Fruit fly (Drosophila melanogaster): Measurements from ENCODE around the gene chinmo.

Gene chinmo

DNA sequence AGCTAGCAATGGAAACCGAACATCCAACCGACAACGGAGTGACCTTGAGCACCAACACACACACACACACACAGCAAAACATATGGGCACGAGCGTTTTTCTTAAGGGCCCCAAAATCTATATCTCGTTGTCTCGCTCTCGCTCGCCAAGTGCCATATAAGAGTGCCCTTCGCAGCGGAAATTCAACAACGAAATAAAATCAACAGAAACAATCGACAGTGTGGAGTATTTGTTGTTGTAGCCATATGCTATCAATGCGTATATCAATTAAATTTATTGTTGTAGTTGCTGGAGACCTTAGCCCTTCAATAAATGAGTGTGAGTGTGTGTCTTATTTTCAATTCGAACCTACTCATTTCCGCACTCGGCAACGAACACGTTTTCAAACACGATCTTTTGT is 14.5 kb upstream of the chinmo start:
- TF ChIP-seq CG33017 (tag; optimal IDR thresholded peaks at IDR 0.05) (no peak), Clk (GFP tag; optimal IDR thresholded peaks at IDR 0.05) (no peak), CG11617 (GFP tag; optimal IDR thresholded peaks at IDR 0.05) (no peak), pad (GFP tag; optimal IDR thresholded peaks at IDR 0.05) (no peak), Crg-1 (GFP tag; optimal IDR thresholded peaks at IDR 0.05) (no peak), CG7101 (tag; optimal IDR thresholded peaks at IDR 0.05) (no peak), CG12768 (GFP tag; optimal IDR thresholded peaks at IDR 0.05) (no peak), kay (GFP tag; ENCODE audit: borderline replicate concordance) (no peak), ovo (GFP tag; optimal IDR thresholded peaks at IDR 0.05) (no peak), CG1620 (GFP tag; optimal IDR thresholded peaks at IDR 0.05) (no peak), CG7045 (GFP tag; optimal IDR thresholded peaks at IDR 0.05) (no peak), tj (GFP tag; optimal IDR thresholded peaks at IDR 0.05) (no peak), cnc (optimal IDR thresholded peaks at IDR 0.05) (no peak), Hr96 (GFP tag; optimal IDR thresholded peaks at IDR 0.05) (no peak), toe (GFP tag; optimal IDR thresholded peaks at IDR 0.05) (no peak)

DNA sequence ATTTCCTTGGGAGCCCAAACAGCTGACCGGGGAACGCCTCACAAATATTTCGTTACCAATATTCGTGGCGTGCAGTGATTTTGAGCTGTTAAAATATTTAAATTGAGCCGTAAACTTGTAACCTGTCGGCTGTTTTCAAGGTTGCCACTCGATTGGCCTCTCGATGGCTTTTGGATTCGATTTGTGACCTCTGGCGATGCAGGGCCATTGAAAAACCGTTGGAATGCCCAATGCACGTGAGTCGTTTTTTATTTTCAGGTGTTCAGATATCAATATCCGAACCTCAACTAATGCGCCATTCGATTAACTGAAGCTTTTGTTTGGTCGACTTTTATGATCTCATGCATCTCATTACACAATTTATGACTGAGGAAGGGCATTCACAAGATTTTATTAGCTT is 13.8 kb upstream of the chinmo start:
- TF ChIP-seq kay (GFP tag; ENCODE audit: borderline replicate concordance) (no peak), CG7101 (tag; optimal IDR thresholded peaks at IDR 0.05) (no peak), CG7045 (GFP tag; optimal IDR thresholded peaks at IDR 0.05) (no peak)

DNA sequence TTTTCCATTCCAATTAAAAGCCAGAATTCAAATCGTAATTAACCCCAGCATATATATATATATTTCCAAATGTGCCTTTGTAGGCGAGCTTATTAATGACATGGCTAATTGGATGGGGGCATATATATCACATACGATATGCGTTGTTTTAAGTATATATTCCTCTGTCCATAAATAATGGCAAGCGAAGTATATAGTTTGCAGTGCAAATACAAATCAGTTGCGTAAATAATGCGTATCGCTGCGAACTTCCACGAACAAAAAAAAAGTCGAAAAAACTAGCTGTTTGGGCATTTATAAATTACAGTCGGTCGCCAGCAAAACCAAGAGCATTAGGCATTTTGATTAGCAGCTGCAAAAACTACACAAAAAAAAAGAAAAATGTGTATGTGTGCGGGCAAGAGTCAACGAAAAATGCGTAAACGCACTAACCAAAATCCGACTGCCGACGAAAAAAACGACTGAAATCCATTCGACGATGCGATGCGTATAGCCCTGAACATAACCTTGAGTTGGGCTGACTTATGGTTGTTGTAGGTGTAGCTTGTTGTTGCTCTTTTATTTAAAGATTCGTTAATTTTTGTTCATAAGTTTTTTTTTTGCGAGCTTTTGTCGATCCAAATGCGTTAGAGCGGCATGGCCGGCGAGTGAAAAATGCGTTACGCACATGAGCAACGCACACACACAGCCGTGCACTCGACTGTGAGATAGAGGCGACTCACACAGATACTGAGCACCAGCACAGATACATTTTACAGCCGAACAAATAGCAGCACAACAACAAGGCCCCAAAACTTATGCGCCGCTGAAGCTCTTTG is 13.0 kb upstream of the chinmo start:
- no peak for TF ChIP-seq cnc (optimal IDR thresholded peaks at IDR 0.05)
- TF ChIP-seq ovo (GFP tag; optimal IDR thresholded peaks at IDR 0.05) = no peak

DNA sequence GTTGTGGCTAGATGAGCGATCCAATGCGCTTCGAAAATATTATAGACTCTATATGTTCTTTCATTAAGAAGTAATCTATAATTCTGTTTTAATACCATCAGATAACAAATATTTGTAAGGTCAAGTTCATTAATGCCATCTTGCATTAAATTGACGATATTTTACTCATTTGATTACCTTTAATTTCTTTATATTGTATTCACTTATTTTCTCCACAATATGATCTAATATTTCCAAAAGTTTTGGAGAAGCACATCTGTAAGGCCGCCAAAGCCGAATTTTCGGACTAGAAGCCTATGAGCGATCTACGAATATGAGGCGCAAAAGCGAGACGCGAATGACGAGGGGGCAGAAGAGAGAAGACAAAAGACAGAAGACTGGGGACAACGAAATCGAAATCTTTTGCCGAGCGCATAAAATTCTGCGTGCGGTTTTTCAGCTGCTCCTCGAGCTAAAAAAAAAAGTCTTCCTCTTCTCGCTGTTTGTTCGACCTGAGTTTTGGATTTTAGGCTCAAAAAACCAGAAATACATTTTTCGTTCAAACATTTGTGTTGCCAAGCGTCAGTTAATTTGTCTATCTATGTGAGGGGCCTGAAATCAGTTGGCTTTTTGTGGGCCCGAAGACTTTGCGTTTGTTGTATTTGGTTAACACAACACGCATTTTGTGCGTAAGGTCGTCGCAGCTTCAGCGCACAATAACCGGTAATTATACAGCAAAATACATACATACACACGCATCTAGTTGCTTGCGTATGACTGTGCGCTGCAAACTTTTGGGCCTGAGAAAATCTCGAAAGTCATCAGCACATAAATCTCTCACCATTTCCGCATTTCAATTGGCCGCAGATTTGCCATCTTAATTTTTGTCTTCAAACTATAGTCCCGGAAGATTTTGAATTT is 12.2 kb upstream of the chinmo start:
- TF ChIP-seq kay (GFP tag; ENCODE audit: borderline replicate concordance) (no peak), tj (GFP tag; optimal IDR thresholded peaks at IDR 0.05) (no peak), Crg-1 (GFP tag; optimal IDR thresholded peaks at IDR 0.05) (no peak), Clk (GFP tag; optimal IDR thresholded peaks at IDR 0.05) (no peak), CG33017 (tag; optimal IDR thresholded peaks at IDR 0.05) (no peak), CG12768 (GFP tag; optimal IDR thresholded peaks at IDR 0.05) (no peak), cic (GFP tag; optimal IDR thresholded peaks at IDR 0.05) (no peak), pad (GFP tag; optimal IDR thresholded peaks at IDR 0.05) (no peak), CG7045 (GFP tag; optimal IDR thresholded peaks at IDR 0.05) (no peak), toe (GFP tag; optimal IDR thresholded peaks at IDR 0.05) (no peak), CG5204 (GFP tag; optimal IDR thresholded peaks at IDR 0.05) (no peak), CG7101 (tag; optimal IDR thresholded peaks at IDR 0.05) (no peak), CG11617 (GFP tag; optimal IDR thresholded peaks at IDR 0.05) (no peak), CG14711 (tag; optimal IDR thresholded peaks at IDR 0.05) (no peak), cnc (optimal IDR thresholded peaks at IDR 0.05) (no peak), CG1620 (GFP tag; optimal IDR thresholded peaks at IDR 0.05) (no peak), Mnt (GFP tag; optimal IDR thresholded peaks at IDR 0.05) (no peak)

DNA sequence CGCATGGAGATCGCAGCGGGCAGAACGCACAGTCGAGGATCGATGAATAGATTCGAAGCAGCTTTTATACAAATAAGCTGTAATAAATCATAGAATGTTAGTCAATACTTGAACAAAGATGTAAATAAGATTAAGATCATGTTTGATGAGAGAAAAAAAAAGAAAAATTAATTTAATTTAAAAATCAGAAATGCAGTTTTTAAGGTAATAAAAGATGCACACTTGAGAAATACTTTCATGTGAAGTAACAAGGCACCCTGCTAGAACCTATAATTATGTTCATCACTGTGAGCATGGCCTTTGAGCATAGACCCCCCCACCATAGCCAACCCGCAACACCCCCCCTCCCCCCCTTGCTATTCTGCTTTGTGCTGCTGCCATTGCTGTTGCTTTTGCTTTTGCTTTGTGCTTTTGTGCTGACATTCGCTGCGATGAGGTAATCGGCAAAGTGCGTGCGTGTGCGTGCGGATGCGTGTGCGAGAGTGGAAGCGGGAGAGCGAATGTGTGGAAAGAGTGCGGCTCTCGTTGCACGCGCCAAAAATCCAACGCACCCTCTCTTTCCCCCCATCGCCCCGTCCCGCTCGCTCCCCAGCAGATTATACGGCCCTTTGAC is 7.7 kb upstream of the chinmo start:
- TF ChIP-seq CG14711 (tag; optimal IDR thresholded peaks at IDR 0.05) (no peak), cnc (optimal IDR thresholded peaks at IDR 0.05) (no peak), CG5204 (GFP tag; optimal IDR thresholded peaks at IDR 0.05) (no peak), CG7101 (tag; optimal IDR thresholded peaks at IDR 0.05) (no peak), Hr96 (GFP tag; optimal IDR thresholded peaks at IDR 0.05) (no peak), tj (GFP tag; optimal IDR thresholded peaks at IDR 0.05) (no peak), CG12768 (GFP tag; optimal IDR thresholded peaks at IDR 0.05) (no peak), CG1620 (GFP tag; optimal IDR thresholded peaks at IDR 0.05) (no peak), toe (GFP tag; optimal IDR thresholded peaks at IDR 0.05) (no peak), bab1 (GFP tag; optimal IDR thresholded peaks at IDR 0.05) (no peak), kay (GFP tag; ENCODE audit: borderline replicate concordance) (no peak), Mnt (GFP tag; optimal IDR thresholded peaks at IDR 0.05) (no peak)

DNA sequence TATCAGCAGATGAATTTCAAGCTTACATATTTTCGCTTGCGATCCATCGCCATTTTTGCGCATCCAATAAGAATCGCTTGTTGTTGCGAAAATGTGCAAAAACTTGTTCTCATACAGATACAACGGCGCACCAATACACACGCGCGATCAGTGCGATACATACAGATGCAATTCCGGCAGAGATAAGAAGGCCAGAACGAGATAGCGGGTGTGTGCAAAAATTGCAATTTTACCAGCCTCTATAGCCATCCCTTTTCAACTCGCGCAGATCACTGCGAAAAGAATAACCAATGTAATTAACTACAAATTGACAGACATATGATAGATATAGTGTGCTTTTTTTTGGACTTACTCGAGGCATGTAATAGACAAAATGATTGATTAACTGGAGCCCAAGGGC is 6.7 kb upstream of the chinmo start:
- TF ChIP-seq tj (GFP tag; optimal IDR thresholded peaks at IDR 0.05) = peak; percentile 6
- no peak for TF ChIP-seq kay (GFP tag; ENCODE audit: borderline replicate concordance)

DNA sequence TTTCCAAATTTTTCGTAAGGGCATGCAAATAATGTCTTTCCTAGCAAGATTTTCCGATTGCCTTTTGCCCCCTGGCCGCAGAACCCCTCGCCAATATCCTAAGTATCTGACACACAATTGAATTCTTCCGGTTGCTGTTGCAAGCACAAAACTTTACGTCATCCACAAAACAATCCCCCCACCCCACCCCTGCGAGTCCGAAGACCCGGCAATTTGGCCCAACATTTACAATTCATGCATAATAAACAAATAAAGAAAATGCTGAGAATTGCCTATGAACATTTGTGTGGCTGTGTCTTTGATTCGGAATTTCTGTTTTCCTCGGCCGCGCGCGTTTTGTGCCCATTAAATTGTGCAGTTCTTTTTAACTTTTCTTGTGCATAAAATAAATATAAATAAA is 5.7 kb upstream of the chinmo start:
- TF ChIP-seq tj (GFP tag; optimal IDR thresholded peaks at IDR 0.05) (no peak), Clk (GFP tag; optimal IDR thresholded peaks at IDR 0.05) (no peak), kay (GFP tag; ENCODE audit: borderline replicate concordance) (peak; percentile 9), CG33017 (tag; optimal IDR thresholded peaks at IDR 0.05) (no peak), pad (GFP tag; optimal IDR thresholded peaks at IDR 0.05) (no peak)
